Fruit fly (Drosophila melanogaster) whole organism, embryonic: ENCODE measurements around the gene Pex14.

Experiments
- Abd-B ChIP-seq: fragments of 200-800 bp; sonication (Bioruptor generic); optimal IDR thresholded peaks from 2 replicates; lab custom pipeline; 2018; ENCODE audit warnings: missing biosample characterization, mild to moderate bottlenecking, missing genetic modification characterization, moderate library complexity
- Blimp-1 ChIP-seq: fragments of 200-800 bp; sonication (Bioruptor generic); optimal IDR thresholded peaks from 3 replicates; lab custom pipeline; 2018; ENCODE audit warnings: missing biosample characterization, missing genetic modification characterization, mild to moderate bottlenecking, moderate library complexity, missing genetic modification reagents
- CG10274 ChIP-seq: fragments of 200-800 bp; sonication (Bioruptor generic); optimal IDR thresholded peaks from 3 replicates; lab custom pipeline; 2017; ENCODE audit warnings: missing biosample characterization, mild to moderate bottlenecking, missing genetic modification characterization
- CG10565 ChIP-seq: fragments of 200-800 bp; sonication (Bioruptor generic); optimal IDR thresholded peaks from 3 replicates; lab custom pipeline; 2016; ENCODE audit warnings: missing biosample characterization, mild to moderate bottlenecking, missing genetic modification characterization
- CG11695 ChIP-seq: fragments of 200-800 bp; sonication (Bioruptor generic); IDR thresholded peaks from 3 replicates; pipeline ENCODE4 v1.3.6; 2022; ENCODE audit warnings: missing biosample characterization, missing genetic modification characterization
- CG12155 ChIP-seq: fragments of 200-800 bp; sonication (Bioruptor generic); optimal IDR thresholded peaks from 3 replicates; lab custom pipeline; 2016; ENCODE audit warnings: missing biosample characterization, missing genetic modification characterization
- CG12769 ChIP-seq: fragments of 200-800 bp; sonication (Bioruptor generic); optimal IDR thresholded peaks from 2 replicates; lab custom pipeline; 2019; ENCODE audit warnings: missing biosample characterization, mild to moderate bottlenecking, missing genetic modification characterization, moderate library complexity
- CG1529 ChIP-seq: fragments of 200-800 bp; sonication (Bioruptor generic); optimal IDR thresholded peaks from 3 replicates; lab custom pipeline; 2018; ENCODE audit warnings: missing biosample characterization, missing genetic modification characterization
- CG15601 ChIP-seq: fragments of 200-800 bp; sonication (Bioruptor generic); optimal IDR thresholded peaks from 3 replicates; lab custom pipeline; 2019; ENCODE audit warnings: missing biosample characterization, mild to moderate bottlenecking, missing genetic modification characterization, moderate library complexity
- CG17912 ChIP-seq: fragments of 200-800 bp; sonication (Bioruptor generic); optimal IDR thresholded peaks from 2 replicates; lab custom pipeline; 2018; ENCODE audit warnings: missing biosample characterization, mild to moderate bottlenecking, missing genetic modification characterization
- CG18262 ChIP-seq: fragments of 200-800 bp; optimal IDR thresholded peaks from 3 replicates; lab custom pipeline; 2019; ENCODE audit warnings: missing biosample characterization, mild to moderate bottlenecking, missing genetic modification characterization, moderate library complexity
- CG18619 ChIP-seq: fragments of 200-800 bp; sonication (Bioruptor generic); optimal IDR thresholded peaks from 3 replicates; lab custom pipeline; 2017; ENCODE audit warnings: missing biosample characterization, mild to moderate bottlenecking, missing genetic modification characterization
- CG2889 ChIP-seq: fragments of 200-800 bp; sonication (Bioruptor generic); IDR thresholded peaks from 3 replicates; pipeline ENCODE4 v1.3.6; 2022; ENCODE audit warnings: missing biosample characterization, missing genetic modification characterization
- CG30431 ChIP-seq: fragments of 200-800 bp; sonication (Bioruptor generic); optimal IDR thresholded peaks from 2 replicates; lab custom pipeline; 2017; ENCODE audit warnings: missing biosample characterization, missing genetic modification characterization
- CG3407 ChIP-seq: fragments of 200-800 bp; sonication (Bioruptor generic); optimal IDR thresholded peaks from 2 replicates; lab custom pipeline; 2018; ENCODE audit warnings: missing biosample characterization, mild to moderate bottlenecking, missing genetic modification characterization
- CG3847 ChIP-seq: fragments of 200-800 bp; sonication (Bioruptor generic); IDR thresholded peaks from 2 replicates; pipeline ENCODE4 v1.3.6; 2022; ENCODE audit warnings: missing biosample characterization, missing genetic modification characterization
- CG6854 ChIP-seq: fragments of 200-800 bp; sonication (Bioruptor generic); optimal IDR thresholded peaks from 3 replicates; lab custom pipeline; 2017; ENCODE audit warnings: missing biosample characterization, mild to moderate bottlenecking, missing genetic modification characterization
- CG7372 ChIP-seq: fragments of 200-800 bp; sonication (Bioruptor generic); IDR thresholded peaks from 2 replicates; pipeline ENCODE4 v1.3.6; 2022; ENCODE audit warnings: missing biosample characterization, missing genetic modification characterization
- CG7928 ChIP-seq: fragments of 200-800 bp; sonication (Bioruptor generic); optimal IDR thresholded peaks from 2 replicates; lab custom pipeline; 2017; ENCODE audit warnings: missing biosample characterization, mild to moderate bottlenecking, missing genetic modification characterization
- CG8924 ChIP-seq: fragments of 200-800 bp; optimal IDR thresholded peaks from 3 replicates; lab custom pipeline; 2019; ENCODE audit warnings: missing biosample characterization, mild to moderate bottlenecking, missing genetic modification characterization, moderate library complexity
- CG9797 ChIP-seq: fragments of 200-800 bp; sonication (Bioruptor generic); optimal IDR thresholded peaks from 3 replicates; lab custom pipeline; 2018; ENCODE audit warnings: missing biosample characterization, mild to moderate bottlenecking, missing genetic modification characterization
- Eip74EF ChIP-seq, 2 experiments: fragments of 200-800 bp in 1 of 2; fragments of >200 bp in 1 of 2; sonication (Bioruptor generic) in 1 of 2; optimal IDR thresholded peaks; 2 replicates each; lab custom pipeline; 2017 to 2019; ENCODE audit warnings: missing biosample characterization in 2 of 2, missing genetic modification characterization in 2 of 2, mild to moderate bottlenecking in 1 of 2, moderate library complexity in 1 of 2
- Fer2 ChIP-seq: fragments of 200-800 bp; sonication (Bioruptor generic); optimal IDR thresholded peaks from 2 replicates; lab custom pipeline; 2018; ENCODE audit warnings: missing biosample characterization, mild to moderate bottlenecking, missing genetic modification characterization, moderate library complexity
- Gug ChIP-seq: fragments of 200-800 bp; sonication (Bioruptor generic); IDR thresholded peaks from 4 replicates; pipeline ENCODE4 v1.3.6; 2022; ENCODE audit warnings: missing biosample characterization, missing genetic modification characterization
- Hr51 ChIP-seq, 2 experiments: fragments of 200-800 bp; sonication (Bioruptor generic); optimal IDR thresholded peaks; 2 replicates in 1 of 2; 3 replicates in 1 of 2; lab custom pipeline; 2016 to 2018; ENCODE audit warnings: missing biosample characterization in 2 of 2, missing genetic modification characterization in 2 of 2, mild to moderate bottlenecking in 1 of 2, moderate library complexity in 1 of 2
- MTF-1 ChIP-seq: fragments of 200-800 bp; sonication (Bioruptor generic); optimal IDR thresholded peaks from 2 replicates; lab custom pipeline; 2018; ENCODE audit warnings: missing biosample characterization, mild to moderate bottlenecking, missing genetic modification characterization, borderline replicate concordance
- Med ChIP-seq: fragments of 200-800 bp; sonication (Bioruptor generic); peaks from one replicate; lab custom pipeline; 2016; ENCODE audit warnings: missing biosample characterization, missing genetic modification characterization, mild to moderate bottlenecking, inconsistent platforms, moderate library complexity
- Neu2 ChIP-seq: fragments of 200-800 bp; sonication (Bioruptor generic); optimal IDR thresholded peaks from 3 replicates; lab custom pipeline; 2016; ENCODE audit warnings: missing biosample characterization, missing genetic modification characterization, borderline replicate concordance
- Pdp1 ChIP-seq, 2 experiments: fragments of 200-800 bp; sonication (Bioruptor generic); optimal IDR thresholded peaks; 3 replicates each; lab custom pipeline; 2016; ENCODE audit warnings: missing biosample characterization in 2 of 2, missing genetic modification characterization in 2 of 2, mild to moderate bottlenecking in 1 of 2, moderate library complexity in 1 of 2
- Sin3A ChIP-seq: fragments of >200 bp; optimal IDR thresholded peaks from 2 replicates; lab custom pipeline; 2018
- bcd ChIP-seq: fragments of 200-800 bp; sonication (Bioruptor generic); optimal IDR thresholded peaks from 2 replicates; lab custom pipeline; 2017; ENCODE audit warnings: missing biosample characterization, mild to moderate bottlenecking, missing genetic modification characterization
- br ChIP-seq: fragments of >200 bp; optimal IDR thresholded peaks from 2 replicates; lab custom pipeline; 2017
- chm ChIP-seq: fragments of 200-800 bp; sonication (Bioruptor generic); IDR thresholded peaks from 2 replicates; pipeline ENCODE4 v1.3.6; 2022; ENCODE audit warnings: missing biosample characterization, missing genetic modification characterization
- crol ChIP-seq: fragments of 200-800 bp; sonication (Bioruptor generic); IDR thresholded peaks from 2 replicates; pipeline ENCODE4 v1.3.6; 2022; ENCODE audit warnings: missing biosample characterization, missing genetic modification characterization
- dan ChIP-seq: fragments of 200-800 bp; sonication (Bioruptor generic); IDR thresholded peaks from 2 replicates; pipeline ENCODE4 v1.3.6; 2022; ENCODE audit warnings: missing biosample characterization, missing genetic modification characterization
- disco-r ChIP-seq: fragments of 200-800 bp; sonication (Bioruptor generic); optimal IDR thresholded peaks from 2 replicates; lab custom pipeline; 2016; ENCODE audit warnings: missing biosample characterization, missing genetic modification characterization
- dmrt11E ChIP-seq: fragments of 200-800 bp; sonication (Bioruptor generic); optimal IDR thresholded peaks from 3 replicates; lab custom pipeline; 2018; ENCODE audit warnings: missing biosample characterization, mild to moderate bottlenecking, missing genetic modification characterization, moderate library complexity
- esg ChIP-seq: fragments of 200-800 bp; sonication (Bioruptor generic); conservative IDR thresholded peaks from 2 replicates; pipeline ENCODE4 v1.3.6; 2022; ENCODE audit warnings: missing biosample characterization, missing genetic modification characterization
- eve ChIP-seq, 2 experiments: fragments of >200 bp; optimal IDR thresholded peaks; 2 replicates each; lab custom pipeline; 2017; ENCODE audit warnings: missing biosample characterization in 2 of 2, missing genetic modification characterization in 2 of 2
- gce ChIP-seq: fragments of 200-800 bp; sonication (Bioruptor generic); IDR thresholded peaks from 3 replicates; pipeline ENCODE4 v1.3.6; 2022; ENCODE audit warnings: missing biosample characterization, missing genetic modification characterization
- nau ChIP-seq: fragments of 200-800 bp; sonication (Bioruptor generic); optimal IDR thresholded peaks from 3 replicates; lab custom pipeline; 2017; ENCODE audit warnings: missing biosample characterization, mild to moderate bottlenecking, missing genetic modification characterization, missing genetic modification reagents
- nerfin-1 ChIP-seq: fragments of 200-800 bp; sonication (Bioruptor generic); optimal IDR thresholded peaks from 3 replicates; lab custom pipeline; 2019; ENCODE audit warnings: missing biosample characterization, mild to moderate bottlenecking, missing genetic modification characterization, moderate library complexity
- nmo ChIP-seq: fragments of 200-800 bp; sonication (Bioruptor generic); optimal IDR thresholded peaks from 2 replicates; lab custom pipeline; 2018; ENCODE audit warnings: missing biosample characterization, mild to moderate bottlenecking, missing genetic modification characterization, moderate library complexity
- pfk ChIP-seq: fragments of 200-800 bp; sonication (Bioruptor generic); optimal IDR thresholded peaks from 2 replicates; lab custom pipeline; 2018; ENCODE audit warnings: missing biosample characterization, mild to moderate bottlenecking, missing genetic modification characterization, moderate library complexity
- pzg ChIP-seq: fragments of 200-800 bp; sonication (Bioruptor generic); optimal IDR thresholded peaks from 3 replicates; lab custom pipeline; 2018; ENCODE audit warnings: missing biosample characterization, mild to moderate bottlenecking, missing genetic modification characterization, moderate library complexity
- stwl ChIP-seq: fragments of 200-800 bp; sonication (Bioruptor generic); optimal IDR thresholded peaks from 3 replicates; lab custom pipeline; 2018; ENCODE audit warnings: missing biosample characterization, mild to moderate bottlenecking, missing genetic modification characterization, moderate library complexity
- tin ChIP-seq: fragments of 200-800 bp; sonication (Bioruptor generic); optimal IDR thresholded peaks from 3 replicates; lab custom pipeline; 2016; ENCODE audit warnings: missing biosample characterization, missing genetic modification characterization
- ttk ChIP-seq: fragments of 200-800 bp; sonication (Bioruptor generic); IDR thresholded peaks from 2 replicates; pipeline ENCODE4 v2.1.2; 2022; ENCODE audit warnings: missing biosample characterization, missing genetic modification characterization
- vvl ChIP-seq: fragments of 200-800 bp; sonication (Bioruptor generic); IDR thresholded peaks from 2 replicates; pipeline ENCODE4 v1.3.6; 2022; ENCODE audit warnings: missing biosample characterization, missing genetic modification characterization

Pex14 gene

dm6 chr3L:20771001-20771890, 7.4 kb upstream of the Pex14 start, which contains the start of the genes CG4042 and Pitslre (continued):
- TF ChIP-seq pfk (GFP tag; lab: Kevin White, UChicago) (no peak), eve (GFP tag; optimal IDR thresholded peaks at IDR 0.05; lab: Kevin White, UChicago) (no peak), Abd-B (GFP tag; lab: Kevin White, UChicago) (no peak), Pdp1 (GFP tag; optimal IDR thresholded peaks at IDR 0.05; lab: Kevin White, UChicago) (peak; percentile 12 to 68), pzg (peak; percentile 31), CG10565 (no peak), CG18619 (GFP tag; lab: Kevin White, UChicago) (peak; percentile 14), CG3407 (GFP tag; lab: Kevin White, UChicago) (peak; percentile 8), dmrt11E (tag; lab: Kevin White, UChicago) (peak; percentile 18), Fer2 (tag; lab: Kevin White, UChicago) (no peak), tin (GFP tag; lab: Kevin White, UChicago) (peak; percentile 63), vvl (no peak), Sin3A (lab: Kevin White, UChicago) (peak; percentile 52), CG8924 (no peak), dan (no peak), Med (GFP tag; lab: Kevin White, UChicago) (no peak), CG30431 (GFP tag; lab: Kevin White, UChicago) (no peak), nmo (GFP tag; lab: Kevin White, UChicago) (peak; percentile 29), bcd (peak; percentile 40), disco-r (GFP tag; lab: Kevin White, UChicago) (no peak), CG9797 (GFP tag; lab: Kevin White, UChicago) (no peak), CG2889 (no peak), esg (GFP tag; lab: Robert Waterston, UW) (no peak), CG12769 (tag; lab: Kevin White, UChicago) (no peak), CG15601 (tag; lab: Kevin White, UChicago) (no peak), CG10274 (GFP tag; lab: Kevin White, UChicago) (no peak), Eip74EF (GFP tag; optimal IDR thresholded peaks at IDR 0.05; lab: Kevin White, UChicago) (no peak), stwl (peak; percentile 6), nerfin-1 (tag; lab: Kevin White, UChicago) (no peak), chm (GFP tag; lab: Robert Waterston, UW) (no peak), Neu2 (GFP tag; lab: Kevin White, UChicago) (no peak), crol (no peak), MTF-1 (no peak), Gug (GFP tag; lab: Robert Waterston, UW) (no peak), CG18262 (tag; lab: Kevin White, UChicago) (peak; percentile 28), ttk (GFP tag; lab: Robert Waterston, UW) (no peak), CG17912 (GFP tag; lab: Kevin White, UChicago) (no peak), Hr51 (GFP tag; optimal IDR thresholded peaks at IDR 0.05; lab: Kevin White, UChicago) (peak; percentile 19 to 40), CG6854 (GFP tag; lab: Kevin White, UChicago) (no peak), nau (GFP tag; lab: Kevin White, UChicago) (no peak), CG7928 (no peak), gce (GFP tag; lab: Robert Waterston, UW) (no peak), CG12155 (peak; percentile 53), br (lab: Kevin White, UChicago) (no peak), Blimp-1 (GFP tag; lab: Kevin White, UChicago) (peak; percentile 21), CG1529 (GFP tag; lab: Kevin White, UChicago) (no peak), CG7372 (GFP tag; lab: Robert Waterston, UW) (no peak), CG11695 (GFP tag; lab: Robert Waterston, UW) (peak; percentile 49; the same call in 1 of the 3 replicates), CG3847 (GFP tag; lab: Robert Waterston, UW) (peak; percentile 33)
